Worm (Caenorhabditis elegans): Measurements from ENCODE around the gene ccep-135.

DNA sequence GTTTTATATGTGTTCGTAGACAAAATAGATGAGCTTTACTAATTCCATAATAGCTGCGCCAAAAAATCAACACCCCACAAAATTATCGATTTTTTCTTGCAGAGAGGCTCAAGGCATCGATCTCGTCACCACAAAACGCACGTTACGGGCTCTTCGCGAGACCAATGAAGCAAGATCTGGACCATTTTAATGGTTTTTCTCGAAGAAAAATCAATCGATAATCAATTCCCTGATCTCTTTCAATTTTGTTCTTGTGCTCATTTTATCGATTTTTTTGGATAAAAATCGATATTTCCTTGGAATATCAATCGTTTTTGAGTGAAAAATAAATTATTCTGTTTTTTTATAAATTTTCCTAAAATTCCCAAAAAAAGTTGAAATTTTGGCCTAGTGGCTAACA, 8.5 kb downstream of the ccep-135 start:
- TF ChIP-seq lin-35 (GFP tag; optimal IDR thresholded peaks at IDR 0.05) (no peak), dpl-1 (GFP tag; optimal IDR thresholded peaks at IDR 0.05) (no peak)
